Fruit fly (Drosophila melanogaster) whole organism, wandering third instar larva: ENCODE data around the gene CG13314.

ENCODE experiments used
- Abd-B ChIP-seq: fragments of >200 bp; optimal IDR thresholded peaks from 2 replicates; lab custom pipeline; 2017; ENCODE audit warnings: missing biosample characterization, missing genetic modification characterization
- CG32264 ChIP-seq: fragments of 200-800 bp; sonication (Bioruptor generic); optimal IDR thresholded peaks from 2 replicates; lab custom pipeline; 2016; ENCODE audit warnings: missing biosample characterization, missing genetic modification characterization
- CrebA ChIP-seq: fragments of 200-800 bp; sonication (Bioruptor generic); optimal IDR thresholded peaks from 2 replicates; lab custom pipeline; 2016; ENCODE audit warnings: missing biosample characterization, mild to moderate bottlenecking, missing genetic modification characterization, borderline replicate concordance
- Dfd ChIP-seq: fragments of >200 bp; optimal IDR thresholded peaks from 2 replicates; lab custom pipeline; 2017; ENCODE audit warnings: missing biosample characterization, missing genetic modification characterization
- Dif ChIP-seq: fragments of 200-275, 200-300 bp; sonication (Bioruptor generic); optimal IDR thresholded peaks from 2 replicates; lab custom pipeline; 2018; ENCODE audit warnings: missing biosample characterization, missing genetic modification characterization; ENCODE audit not compliant: partially characterized antibody
- GATAd ChIP-seq: sonication (Bioruptor generic); optimal IDR thresholded peaks from 2 replicates; lab custom pipeline; 2016; ENCODE audit warnings: missing biosample characterization, missing genetic modification characterization
- HLH106 ChIP-seq: fragments of 200-800 bp; optimal IDR thresholded peaks from 3 replicates; lab custom pipeline; 2019; ENCODE audit warnings: missing biosample characterization, mild to moderate bottlenecking, missing genetic modification characterization, moderate library complexity
- Hnf4 ChIP-seq: fragments of 200-800 bp; sonication (Bioruptor generic); optimal IDR thresholded peaks from 2 replicates; lab custom pipeline; 2016; ENCODE audit warnings: missing biosample characterization, mild to moderate bottlenecking, missing genetic modification characterization
- Hr78 ChIP-seq: fragments of >200 bp; optimal IDR thresholded peaks from 2 replicates; lab custom pipeline; 2017; ENCODE audit warnings: missing biosample characterization, missing genetic modification characterization
- Hr83 ChIP-seq: fragments of 200-300 bp; sonication (Bioruptor generic); optimal IDR thresholded peaks from 2 replicates; lab custom pipeline; 2016; ENCODE audit warnings: missing biosample characterization, mild to moderate bottlenecking, missing genetic modification characterization, moderate library complexity; ENCODE audit not compliant: poor library complexity, severe bottlenecking
- Jra ChIP-seq: sonication (Bioruptor generic); optimal IDR thresholded peaks from 2 replicates; lab custom pipeline; 2016; ENCODE audit warnings: missing biosample characterization, missing genetic modification characterization
- Myc ChIP-seq: fragments of >200 bp; optimal IDR thresholded peaks from 2 replicates; lab custom pipeline; 2017
- OdsH ChIP-seq: fragments of 200-800 bp; sonication (Bioruptor generic); optimal IDR thresholded peaks from 2 replicates; lab custom pipeline; 2016; ENCODE audit warnings: missing biosample characterization, mild to moderate bottlenecking, missing genetic modification characterization
- Sp1 ChIP-seq: fragments of 200-800 bp; sonication (Bioruptor generic); optimal IDR thresholded peaks from 3 replicates; lab custom pipeline; 2019; ENCODE audit warnings: missing biosample characterization, mild to moderate bottlenecking, missing genetic modification characterization, moderate library complexity
- br ChIP-seq: fragments of 200-800 bp; sonication (Bioruptor generic); optimal IDR thresholded peaks from 2 replicates; lab custom pipeline; 2016; ENCODE audit warnings: missing biosample characterization, missing genetic modification characterization
- brk ChIP-seq: fragments of 200-800 bp; sonication (Bioruptor generic); optimal IDR thresholded peaks from 2 replicates; lab custom pipeline; 2016; ENCODE audit warnings: missing biosample characterization, mild to moderate bottlenecking, missing genetic modification characterization
- dl ChIP-seq, 2 experiments: fragments of 175-275, 200-275 bp in 1 of 2; fragments of 200-275 bp in 1 of 2; sonication (Bioruptor generic); optimal IDR thresholded peaks; lab custom pipeline; 2018; ENCODE audit warnings: mild to moderate bottlenecking in 2 of 2, missing biosample characterization in 2 of 2, missing genetic modification characterization in 2 of 2, moderate library complexity in 2 of 2; ENCODE audit not compliant: partially characterized antibody in 2 of 2, insufficient read depth in 1 of 2
- dmrt93B ChIP-seq: fragments of 200-800 bp; sonication (Bioruptor generic); optimal IDR thresholded peaks from 2 replicates; lab custom pipeline; 2018; ENCODE audit warnings: missing biosample characterization, mild to moderate bottlenecking, missing genetic modification characterization
- ey ChIP-seq: fragments of 200-800 bp; sonication (Bioruptor generic); optimal IDR thresholded peaks from 2 replicates; lab custom pipeline; 2016; ENCODE audit warnings: missing biosample characterization, missing genetic modification characterization
- foxo ChIP-seq, 2 experiments: fragments of 200-800 bp; sonication (Bioruptor generic); optimal IDR thresholded peaks; 2 replicates in 1 of 2; 3 replicates in 1 of 2; lab custom pipeline; 2016 to 2017; ENCODE audit warnings: missing biosample characterization in 2 of 2, missing genetic modification characterization in 2 of 2
- fru ChIP-seq: fragments of 200-800 bp; sonication (Bioruptor generic); optimal IDR thresholded peaks from 3 replicates; lab custom pipeline; 2016; ENCODE audit warnings: missing biosample characterization, mild to moderate bottlenecking, missing genetic modification characterization
- h ChIP-seq: fragments of 200-800 bp; sonication (Bioruptor generic); optimal IDR thresholded peaks from 3 replicates; lab custom pipeline; 2016; ENCODE audit warnings: missing biosample characterization, mild to moderate bottlenecking, missing genetic modification characterization
- jim ChIP-seq: fragments of 175-275, 200-325 bp; sonication (Bioruptor generic); optimal IDR thresholded peaks from 2 replicates; lab custom pipeline; 2016; ENCODE audit warnings: missing biosample characterization, mild to moderate bottlenecking, missing genetic modification characterization
- lola ChIP-seq: fragments of >200 bp; optimal IDR thresholded peaks from 2 replicates; lab custom pipeline; 2017; ENCODE audit warnings: missing biosample characterization, missing genetic modification characterization
- pan ChIP-seq: fragments of >200 bp; optimal IDR thresholded peaks from 2 replicates; lab custom pipeline; 2017
- psq ChIP-seq: fragments of 200-800 bp; sonication (Bioruptor generic); optimal IDR thresholded peaks from 3 replicates; lab custom pipeline; 2017; ENCODE audit warnings: missing biosample characterization, mild to moderate bottlenecking, missing genetic modification characterization, moderate library complexity
- rgr ChIP-seq: fragments of 200-800 bp; sonication (Bioruptor generic); optimal IDR thresholded peaks from 3 replicates; lab custom pipeline; 2016; ENCODE audit warnings: missing biosample characterization, mild to moderate bottlenecking, missing genetic modification characterization
- sv ChIP-seq: fragments of 200-800 bp; sonication (Bioruptor generic); optimal IDR thresholded peaks from 3 replicates; lab custom pipeline; 2016; ENCODE audit warnings: missing biosample characterization, missing genetic modification characterization
- tai ChIP-seq: sonication (Bioruptor generic); optimal IDR thresholded peaks from 2 replicates; lab custom pipeline; 2016; ENCODE audit warnings: missing biosample characterization, missing genetic modification characterization
- usp ChIP-seq: fragments of >200 bp; optimal IDR thresholded peaks from 2 replicates; lab custom pipeline; 2017; ENCODE audit warnings: missing biosample characterization, missing genetic modification characterization
- woc ChIP-seq: sonication (Bioruptor generic); optimal IDR thresholded peaks from 2 replicates; lab custom pipeline; 2016; ENCODE audit warnings: missing biosample characterization, mild to moderate bottlenecking, missing genetic modification characterization

The CG13314 gene

DNA sequence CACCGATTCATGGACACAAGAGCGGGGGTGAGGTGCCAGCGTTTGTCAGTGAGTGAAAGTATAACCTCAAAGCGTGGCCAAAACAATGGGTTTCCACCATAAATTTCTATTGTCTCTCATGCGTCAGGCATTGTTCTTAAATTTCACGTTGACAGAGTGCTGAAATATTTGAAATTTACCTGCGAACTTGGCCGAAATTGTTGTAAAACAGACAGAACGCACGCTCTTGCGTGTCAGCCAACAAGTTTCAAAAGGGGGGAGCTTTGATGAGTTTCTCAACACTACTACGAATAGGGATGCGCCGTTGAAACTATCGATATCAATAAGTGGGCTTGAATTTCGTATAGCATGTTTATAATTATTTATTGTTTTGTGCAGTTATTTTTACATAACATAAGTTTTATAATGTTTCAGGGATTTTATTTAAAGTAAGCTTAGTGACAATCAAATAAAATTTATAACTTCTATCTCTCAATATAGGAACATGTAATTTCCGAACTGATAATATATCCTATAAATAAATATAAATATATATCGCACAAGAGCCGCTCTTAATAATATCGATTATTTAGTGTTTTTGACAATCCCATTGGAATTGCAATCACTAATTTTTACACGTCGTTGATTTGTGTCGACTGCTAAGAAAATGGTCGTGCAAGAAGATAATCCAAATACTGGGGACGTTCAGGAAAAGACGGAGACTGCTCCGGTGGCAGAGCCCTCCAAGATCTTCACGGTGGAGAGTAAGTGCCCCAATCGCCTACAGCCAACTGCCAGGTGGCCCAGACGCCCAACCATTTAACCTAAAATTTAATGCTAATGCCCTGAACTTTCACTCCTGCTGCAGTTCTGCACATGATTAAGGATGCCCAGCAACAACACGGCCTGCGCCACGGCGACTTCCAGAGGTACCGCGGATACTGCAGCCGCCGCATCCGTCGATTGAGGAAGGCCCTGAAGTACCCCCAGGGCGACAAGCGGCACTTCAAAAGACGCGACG is 6.8 kb upstream of the CG13314 start, which contains the start of the genes pix and Srp68 (continued):
- TF ChIP-seq psq (GFP tag; lab: Kevin White, UChicago) (peak; percentile 74), lola (GFP tag; lab: Kevin White, UChicago) (no peak), sv (GFP tag; lab: Kevin White, UChicago) (peak; percentile 55), Hnf4 (no peak)

DNA sequence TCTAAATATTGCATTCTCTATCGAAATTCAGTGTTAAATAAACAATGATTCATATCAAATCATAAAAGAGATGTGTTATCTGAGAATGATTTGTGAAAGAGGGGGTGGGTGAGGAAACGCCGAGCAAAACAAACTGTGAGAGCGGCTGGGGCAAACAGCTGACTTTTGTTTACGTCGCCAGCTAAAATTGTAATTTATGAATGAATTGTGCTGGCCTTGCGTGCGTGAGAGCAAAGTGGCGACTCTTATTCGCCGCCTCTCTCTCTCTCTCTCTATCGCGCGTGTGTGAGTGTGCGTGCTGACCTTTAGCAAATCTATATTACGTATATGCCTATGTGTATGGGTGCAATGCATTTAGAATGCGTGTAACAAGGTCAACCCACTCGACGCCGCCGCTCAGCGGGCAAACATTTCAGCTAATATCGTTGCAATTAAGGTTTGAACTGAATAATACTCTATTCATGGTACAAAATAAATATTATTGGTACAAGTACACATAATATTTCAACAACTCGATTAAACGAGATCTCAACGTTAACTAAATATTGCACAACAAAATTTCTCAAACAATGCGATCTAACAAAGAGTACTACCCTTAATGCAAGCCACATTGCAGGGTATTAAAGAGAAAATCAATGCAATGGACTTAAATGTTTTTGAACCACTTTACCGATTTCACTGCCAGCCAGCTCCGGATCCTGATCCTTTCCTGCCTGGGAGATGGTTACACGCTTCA is 2.7 kb upstream of the CG13314 start:
- TF ChIP-seq Hr78 (GFP tag; lab: Kevin White, UChicago) (no peak), psq (GFP tag; lab: Kevin White, UChicago) (peak; percentile 68), OdsH (GFP tag; lab: Kevin White, UChicago) (peak; percentile 44), h (GFP tag; lab: Kevin White, UChicago) (peak; percentile 44), usp (GFP tag; lab: Kevin White, UChicago) (no peak), fru (peak; percentile 8), Dif (GFP tag; lab: Kevin White, UChicago) (peak; percentile 51), rgr (GFP tag; lab: Kevin White, UChicago) (peak; percentile 46), HLH106 (tag; lab: Kevin White, UChicago) (peak; percentile 13), dmrt93B (GFP tag; lab: Kevin White, UChicago) (no peak), Abd-B (GFP tag; lab: Kevin White, UChicago) (no peak), Dfd (no peak), foxo (GFP tag; optimal IDR thresholded peaks at IDR 0.05; lab: Kevin White, UChicago) (peak in 1 of 2 experiments; percentile 42), Myc (lab: Kevin White, UChicago) (no peak), ey (GFP tag; lab: Kevin White, UChicago) (peak; percentile 55)
- TF ChIP-seq, all 38 proteins: peak for 9

DNA sequence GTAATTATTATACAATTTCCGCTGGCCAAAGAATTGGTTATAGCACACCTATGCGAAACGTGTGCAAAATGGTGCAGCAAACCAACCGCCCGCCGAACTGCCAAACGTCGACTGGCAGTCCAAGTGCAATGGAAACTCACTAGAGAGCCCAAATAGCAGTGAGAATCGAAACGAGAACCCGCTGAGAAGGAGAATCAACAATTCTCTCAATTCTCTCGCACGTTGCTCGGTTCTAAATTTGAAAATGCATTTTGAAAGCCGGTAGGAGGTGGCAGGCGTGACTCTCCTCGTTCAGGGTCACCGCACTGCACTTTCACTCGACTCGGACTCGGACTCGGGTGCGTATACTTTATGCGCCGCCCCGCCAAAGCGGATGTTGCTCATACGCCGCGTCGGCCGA is 1.8 kb upstream of the CG13314 start, which contains the start of gene CG5644:
Gene CG5644 (minus strand): TSS at position 101 of the 400 bp plus-strand sequence.
- TF ChIP-seq Myc (lab: Kevin White, UChicago), result no peak
- no peak for TF ChIP-seq br (GFP tag; lab: Kevin White, UChicago)
- TF ChIP-seq usp (GFP tag; lab: Kevin White, UChicago), result no peak
- no peak for TF ChIP-seq fru
- no peak for TF ChIP-seq brk (GFP tag; lab: Kevin White, UChicago)
- TF ChIP-seq dl (GFP tag; optimal IDR thresholded peaks at IDR 0.05; lab: Kevin White, UChicago; ENCODE audit: insufficient read depth in 1 of 2, partially characterized antibody in 2 of 2), result no peak
- no peak for TF ChIP-seq Hr83 (GFP tag; lab: Kevin White, UChicago)
- no peak for TF ChIP-seq Dif (GFP tag; lab: Kevin White, UChicago)
- TF ChIP-seq tai (GFP tag; lab: Kevin White, UChicago), result no peak
- TF ChIP-seq Dfd, result no peak
- TF ChIP-seq lola (GFP tag; lab: Kevin White, UChicago), result no peak
- no peak for TF ChIP-seq GATAd
- TF ChIP-seq h (GFP tag; lab: Kevin White, UChicago), result no peak
- no peak for TF ChIP-seq Jra (GFP tag; lab: Kevin White, UChicago)
- TF ChIP-seq HLH106 (tag; lab: Kevin White, UChicago), result no peak
- no peak for TF ChIP-seq ey (GFP tag; lab: Kevin White, UChicago)

DNA sequence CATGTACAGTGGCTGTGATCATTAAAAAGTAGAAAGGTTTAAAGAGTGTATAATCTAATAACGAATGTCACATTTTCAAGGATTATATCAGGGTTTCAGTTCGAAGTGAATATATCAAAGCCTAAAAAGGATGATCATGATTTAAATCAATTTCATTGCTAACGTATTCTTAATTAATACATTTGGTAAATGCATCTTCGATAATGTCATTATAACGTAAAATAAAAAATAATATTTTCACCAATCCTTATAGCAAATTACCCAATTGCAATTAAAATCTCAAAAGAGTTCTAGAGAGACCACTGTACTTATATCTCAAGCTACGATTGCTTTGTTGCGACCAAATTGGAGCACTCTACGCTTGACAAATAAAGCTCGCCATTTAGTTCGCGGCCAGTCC is 449 bp downstream of the CG13314 start:
- TF ChIP-seq h (GFP tag; lab: Kevin White, UChicago) (peak; percentile 12), Hnf4 (no peak), foxo (GFP tag; optimal IDR thresholded peaks at IDR 0.05; lab: Kevin White, UChicago) (peak in 1 of 2 experiments; percentile 26), HLH106 (tag; lab: Kevin White, UChicago) (peak; percentile 15)

DNA sequence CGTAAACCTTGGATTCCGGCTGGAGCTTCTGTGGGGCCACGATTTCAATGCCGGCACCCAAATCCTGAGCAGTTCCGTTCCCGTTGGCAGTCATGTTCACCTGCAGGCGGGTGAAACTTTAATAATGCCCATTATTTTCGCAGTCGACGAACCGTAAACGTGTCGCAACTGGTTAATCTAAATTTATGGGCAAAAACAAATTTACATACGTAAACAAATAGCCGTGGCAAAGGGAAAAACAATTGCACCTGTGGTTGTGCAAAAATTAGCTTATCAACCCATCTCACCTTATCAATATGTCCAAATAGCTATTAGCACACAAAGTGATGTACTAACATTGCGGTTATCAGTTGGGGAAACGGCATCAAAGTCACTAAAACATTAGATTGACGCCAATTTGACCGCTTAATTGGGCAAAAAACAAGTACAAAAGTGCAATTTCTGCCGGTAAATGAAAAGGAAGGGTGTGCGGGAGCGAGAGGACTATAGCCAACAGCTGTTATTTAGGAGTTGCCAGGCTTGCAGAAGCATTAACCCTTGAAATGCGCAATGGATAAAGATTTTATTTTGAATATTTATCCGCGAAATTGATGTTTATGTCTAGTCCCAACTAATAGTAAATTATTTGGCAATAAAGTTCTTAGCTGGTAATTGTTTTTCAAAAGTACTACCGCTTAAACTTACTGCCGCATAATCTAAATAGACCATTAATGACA is 3.7 kb downstream of the CG13314 start:
- peak; percentile 32 for TF ChIP-seq HLH106 (tag; lab: Kevin White, UChicago)
- TF ChIP-seq fru, result no peak
- TF ChIP-seq psq (GFP tag; lab: Kevin White, UChicago), result no peak
- no peak for TF ChIP-seq Jra (GFP tag; lab: Kevin White, UChicago)
- TF ChIP-seq rgr (GFP tag; lab: Kevin White, UChicago), result peak; percentile 8
- no peak for TF ChIP-seq CrebA (GFP tag; lab: Kevin White, UChicago)
- TF ChIP-seq dl (GFP tag; optimal IDR thresholded peaks at IDR 0.05; lab: Kevin White, UChicago; ENCODE audit: insufficient read depth in 1 of 2, partially characterized antibody in 2 of 2), result no peak
- TF ChIP-seq foxo (GFP tag; optimal IDR thresholded peaks at IDR 0.05; lab: Kevin White, UChicago), result peak in 1 of 2 experiments; percentile 41
- TF ChIP-seq pan (lab: Kevin White, UChicago), result no peak
- peak; percentile 38 for TF ChIP-seq Hr83 (GFP tag; lab: Kevin White, UChicago)
- no peak for TF ChIP-seq Myc (lab: Kevin White, UChicago)
- TF ChIP-seq jim, result no peak
- peak; percentile 25 for TF ChIP-seq woc
- peak; percentile 52 for TF ChIP-seq h (GFP tag; lab: Kevin White, UChicago)
- TF ChIP-seq OdsH (GFP tag; lab: Kevin White, UChicago), result no peak
- TF ChIP-seq Hnf4, result no peak
- TF ChIP-seq br (GFP tag; lab: Kevin White, UChicago), result peak; percentile 26
- TF ChIP-seq usp (GFP tag; lab: Kevin White, UChicago), result no peak
- TF ChIP-seq Sp1, result peak; percentile 2
- no peak for TF ChIP-seq ey (GFP tag; lab: Kevin White, UChicago)
- no peak for TF ChIP-seq Dif (GFP tag; lab: Kevin White, UChicago)
- TF ChIP-seq GATAd, result no peak
- TF ChIP-seq CG32264 (GFP tag; lab: Kevin White, UChicago), result no peak
